Worm (Caenorhabditis elegans): ENCODE results near the gene C40A11.8.
A peak's percentile ranks its signal among the peaks of the same experiment; 100 is the strongest.

Gene C40A11.8

DNA sequence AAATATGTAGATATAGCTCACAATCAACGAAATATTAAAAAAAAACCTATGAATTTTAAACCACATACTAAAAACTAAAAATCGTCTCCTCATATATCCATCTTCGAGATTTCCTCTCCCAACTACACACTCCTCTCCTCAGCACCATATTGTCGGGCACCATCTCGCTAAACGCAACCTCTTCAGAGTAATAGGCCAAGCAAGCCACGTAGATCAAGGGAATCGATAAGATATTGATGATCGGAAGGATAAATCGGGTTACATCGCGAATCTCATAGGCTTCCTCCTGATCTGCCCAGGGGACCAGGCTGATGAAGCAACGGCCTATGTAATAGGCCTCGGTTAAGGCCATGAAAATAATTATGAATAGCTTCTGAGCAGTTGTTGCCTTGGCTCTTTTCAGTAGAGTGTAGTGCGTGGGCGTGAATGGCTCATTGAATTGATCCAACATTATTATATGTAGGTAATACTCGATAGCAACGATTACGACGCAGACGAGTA, at the start of gene C40A11.8, which contains the start of gene C40A11.7:
TSS of gene C40A11.8 (minus strand) at position 451 of the 501 bp plus-strand sequence.
TSS of gene C40A11.7 (minus strand) at position 101 of the 501 bp plus-strand sequence.
- TF ChIP-seq ceh-13 (GFP tag; optimal IDR thresholded peaks at IDR 0.05) (no peak), hmg-4 (GFP tag; optimal IDR thresholded peaks at IDR 0.05) (no peak), flt-1 (GFP tag; IDR thresholded peaks at IDR 0.05) (no peak), hmbx-1 (tag; optimal IDR thresholded peaks at IDR 0.05) (no peak), aly-1 (tag; optimal IDR thresholded peaks at IDR 0.05) (no peak), F13C5.2 (tag; optimal IDR thresholded peaks at IDR 0.05) (no peak), pes-1 (GFP tag; IDR thresholded peaks at IDR 0.05) (no peak), tra-4 (tag; optimal IDR thresholded peaks at IDR 0.05) (no peak), sea-1 (GFP tag; conservative IDR thresholded peaks at IDR 0.05) (no peak), tbx-37 (GFP tag; conservative IDR thresholded peaks at IDR 0.05) (no peak), ets-7 (tag; optimal IDR thresholded peaks at IDR 0.05) (no peak), ama-1 (optimal IDR thresholded peaks at IDR 0.05) (no peak), B0310.2 (tag; optimal IDR thresholded peaks at IDR 0.05) (no peak), tbx-11 (GFP tag; IDR thresholded peaks at IDR 0.05) (no peak), scrt-1 (GFP tag; IDR thresholded peaks at IDR 0.05) (no peak), hnd-1 (tag; optimal IDR thresholded peaks at IDR 0.05) (no peak), ceh-36 (tag; optimal IDR thresholded peaks at IDR 0.05) (no peak)

DNA sequence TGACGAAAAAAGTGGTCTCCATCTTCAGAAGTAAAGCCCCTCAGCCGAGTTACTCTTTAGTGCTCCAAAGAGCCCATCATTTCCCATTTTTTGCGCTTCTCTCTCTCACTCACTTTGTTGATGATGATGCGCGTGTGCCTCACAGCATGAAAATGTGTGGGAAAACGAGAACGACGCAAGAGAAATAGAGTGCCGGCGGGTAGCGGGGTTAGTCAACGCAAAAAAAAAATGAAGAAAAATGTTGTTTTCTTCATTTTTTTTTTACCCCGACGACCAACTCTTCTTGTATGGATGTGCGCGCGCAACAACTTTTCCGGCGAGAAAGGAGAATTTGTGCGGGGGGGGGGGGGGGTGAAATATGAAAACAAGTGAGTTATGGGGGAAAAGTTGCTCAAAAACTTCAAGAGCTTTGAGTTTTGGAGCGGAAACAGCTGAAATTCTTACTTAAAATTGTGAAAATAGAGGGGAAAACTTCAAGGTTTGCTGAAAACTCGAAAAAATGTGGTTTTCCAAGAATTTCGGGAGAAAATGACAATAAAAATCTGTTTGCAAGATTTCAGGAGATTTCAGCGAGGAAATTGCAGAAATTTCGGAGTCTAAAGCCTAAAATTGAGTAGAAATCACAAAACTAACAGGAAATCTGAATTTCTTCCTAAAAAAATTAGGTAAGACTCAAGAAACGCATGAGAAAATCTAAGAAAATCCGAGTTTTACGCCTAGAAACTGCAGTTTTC, 47.0 kb upstream of the C40A11.8 start, which contains the start of gene C33C12.1:
TSS of gene C33C12.1 (plus strand) at position 684 of the 734 bp plus-strand sequence.
- TF ChIP-seq hmbx-1 (tag; optimal IDR thresholded peaks at IDR 0.05) (no peak), sea-1 (GFP tag; conservative IDR thresholded peaks at IDR 0.05) (no peak), scrt-1 (GFP tag; IDR thresholded peaks at IDR 0.05) (no peak), tra-4 (tag; optimal IDR thresholded peaks at IDR 0.05) (no peak), ama-1 (optimal IDR thresholded peaks at IDR 0.05) (no peak), aly-1 (tag; optimal IDR thresholded peaks at IDR 0.05) (no peak), ets-7 (tag; optimal IDR thresholded peaks at IDR 0.05) (no peak), ceh-36 (tag; optimal IDR thresholded peaks at IDR 0.05) (no peak), tbx-11 (GFP tag; IDR thresholded peaks at IDR 0.05) (no peak)

DNA sequence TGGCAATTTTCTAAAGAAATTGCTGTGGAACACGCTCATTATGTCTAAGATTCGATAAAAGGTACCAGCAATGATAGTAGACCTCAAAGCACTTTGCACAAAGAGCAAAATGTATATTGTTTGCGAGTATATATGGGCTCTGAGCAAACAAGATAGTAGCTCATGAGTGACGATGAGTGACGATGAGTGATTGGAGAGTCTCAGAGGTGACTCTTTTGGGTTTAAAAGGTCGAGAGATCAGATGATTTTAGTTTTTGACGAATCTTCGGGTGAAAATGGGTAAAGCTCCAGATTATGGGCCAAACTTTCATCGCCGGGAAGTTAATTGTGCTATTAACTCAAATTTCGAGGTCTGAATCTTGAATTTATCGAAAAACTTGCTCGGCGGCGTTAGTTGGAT, 46.0 kb upstream of the C40A11.8 start:
- TF ChIP-seq ceh-36 (tag; optimal IDR thresholded peaks at IDR 0.05), result no peak
- no peak for TF ChIP-seq flt-1 (GFP tag; IDR thresholded peaks at IDR 0.05)
- no peak for TF ChIP-seq scrt-1 (GFP tag; IDR thresholded peaks at IDR 0.05)
- TF ChIP-seq ets-7 (tag; optimal IDR thresholded peaks at IDR 0.05), result no peak
- TF ChIP-seq sea-1 (GFP tag; conservative IDR thresholded peaks at IDR 0.05), result no peak
- TF ChIP-seq F13C5.2 (tag; optimal IDR thresholded peaks at IDR 0.05), result no peak
- TF ChIP-seq pes-1 (GFP tag; IDR thresholded peaks at IDR 0.05), result no peak
- TF ChIP-seq tra-4 (tag; optimal IDR thresholded peaks at IDR 0.05), result no peak
- no peak for TF ChIP-seq hmg-4 (GFP tag; optimal IDR thresholded peaks at IDR 0.05)
- no peak for TF ChIP-seq B0310.2 (tag; optimal IDR thresholded peaks at IDR 0.05)
- no peak for TF ChIP-seq ama-1 (optimal IDR thresholded peaks at IDR 0.05)
- no peak for TF ChIP-seq hnd-1 (tag; optimal IDR thresholded peaks at IDR 0.05)
- no peak for TF ChIP-seq aly-1 (tag; optimal IDR thresholded peaks at IDR 0.05)

DNA sequence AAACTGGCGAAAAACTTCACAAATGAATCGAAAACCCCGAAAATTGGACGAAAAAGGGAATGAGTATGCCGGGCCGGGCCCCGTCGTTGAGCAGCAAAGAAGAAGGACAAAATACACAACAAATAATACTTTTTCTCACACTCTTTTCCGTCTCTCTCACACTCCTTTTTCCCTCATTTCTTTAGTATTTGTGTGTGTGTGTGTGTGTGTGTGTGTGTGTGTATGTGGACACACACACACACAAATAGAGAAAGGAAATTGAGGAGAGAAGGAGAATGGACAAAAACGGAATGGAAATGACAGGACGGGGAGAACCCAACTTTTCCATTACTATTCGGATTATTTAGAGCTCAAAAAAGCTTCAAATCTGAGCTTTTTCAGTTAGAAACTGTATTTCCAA, 44.8 kb upstream of the C40A11.8 start:
- TF ChIP-seq hmg-4 (GFP tag; optimal IDR thresholded peaks at IDR 0.05) (no peak), F13C5.2 (tag; optimal IDR thresholded peaks at IDR 0.05) (peak; percentile 1)

DNA sequence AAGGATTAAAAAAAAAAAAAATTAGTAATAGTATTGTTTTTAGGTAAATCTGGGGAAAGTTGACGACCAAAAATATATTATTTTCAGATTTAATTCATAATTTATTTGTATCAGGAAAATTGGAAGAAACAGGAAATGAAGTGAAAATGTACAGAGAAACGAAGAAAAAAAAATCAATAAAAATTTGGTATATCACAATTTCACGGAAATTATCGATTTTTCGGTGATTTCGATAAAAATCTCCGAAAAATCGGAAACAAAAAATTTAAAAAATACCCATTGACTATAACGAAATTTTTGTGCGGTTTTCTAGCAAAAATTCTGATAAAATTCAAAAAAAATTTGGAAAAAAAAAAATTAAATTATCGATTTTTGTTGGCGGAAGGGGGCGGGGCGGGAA, 41.5 kb upstream of the C40A11.8 start:
- TF ChIP-seq hmbx-1 (tag; optimal IDR thresholded peaks at IDR 0.05), result no peak
- TF ChIP-seq F13C5.2 (tag; optimal IDR thresholded peaks at IDR 0.05), result no peak
- no peak for TF ChIP-seq hmg-4 (GFP tag; optimal IDR thresholded peaks at IDR 0.05)
- no peak for TF ChIP-seq flt-1 (GFP tag; IDR thresholded peaks at IDR 0.05)
- TF ChIP-seq aly-1 (tag; optimal IDR thresholded peaks at IDR 0.05), result no peak
- no peak for TF ChIP-seq tbx-11 (GFP tag; IDR thresholded peaks at IDR 0.05)
- no peak for TF ChIP-seq scrt-1 (GFP tag; IDR thresholded peaks at IDR 0.05)
- TF ChIP-seq pes-1 (GFP tag; IDR thresholded peaks at IDR 0.05), result no peak
- no peak for TF ChIP-seq sea-1 (GFP tag; conservative IDR thresholded peaks at IDR 0.05)
- no peak for TF ChIP-seq ama-1 (optimal IDR thresholded peaks at IDR 0.05)
- no peak for TF ChIP-seq B0310.2 (tag; optimal IDR thresholded peaks at IDR 0.05)
- no peak for TF ChIP-seq tbx-37 (GFP tag; conservative IDR thresholded peaks at IDR 0.05)
- TF ChIP-seq ets-7 (tag; optimal IDR thresholded peaks at IDR 0.05), result no peak
- TF ChIP-seq tra-4 (tag; optimal IDR thresholded peaks at IDR 0.05), result no peak
- TF ChIP-seq ceh-36 (tag; optimal IDR thresholded peaks at IDR 0.05), result no peak
- TF ChIP-seq hnd-1 (tag; optimal IDR thresholded peaks at IDR 0.05), result no peak
- TF ChIP-seq ceh-13 (GFP tag; optimal IDR thresholded peaks at IDR 0.05), result no peak

DNA sequence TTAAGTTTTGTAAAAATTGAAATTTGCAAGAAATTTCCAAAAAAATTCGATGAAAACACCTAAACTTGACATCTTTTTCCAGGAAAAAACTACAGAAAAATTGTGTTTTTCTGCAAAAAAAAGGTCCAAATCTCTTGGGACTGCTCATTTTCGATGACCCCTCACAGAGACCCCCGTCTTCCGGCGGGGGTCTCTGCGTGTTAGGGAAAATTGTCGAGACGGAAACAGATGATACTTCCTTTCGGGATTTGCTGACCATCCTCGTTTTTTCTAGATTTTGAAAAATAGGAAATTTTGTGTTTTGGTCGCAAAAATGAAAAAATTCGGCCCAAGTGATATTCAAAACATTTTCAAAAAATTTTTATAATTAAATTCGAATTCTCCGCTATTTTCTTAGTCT, 40.6 kb upstream of the C40A11.8 start:
- no peak for TF ChIP-seq sea-1 (GFP tag; conservative IDR thresholded peaks at IDR 0.05)
- no peak for TF ChIP-seq hmg-4 (GFP tag; optimal IDR thresholded peaks at IDR 0.05)
- TF ChIP-seq tbx-37 (GFP tag; conservative IDR thresholded peaks at IDR 0.05), result no peak
- no peak for TF ChIP-seq B0310.2 (tag; optimal IDR thresholded peaks at IDR 0.05)
- no peak for TF ChIP-seq aly-1 (tag; optimal IDR thresholded peaks at IDR 0.05)
- TF ChIP-seq flt-1 (GFP tag; IDR thresholded peaks at IDR 0.05), result no peak
- no peak for TF ChIP-seq hmbx-1 (tag; optimal IDR thresholded peaks at IDR 0.05)
- TF ChIP-seq ceh-36 (tag; optimal IDR thresholded peaks at IDR 0.05), result no peak
- no peak for TF ChIP-seq tra-4 (tag; optimal IDR thresholded peaks at IDR 0.05)
- no peak for TF ChIP-seq tbx-11 (GFP tag; IDR thresholded peaks at IDR 0.05)
- TF ChIP-seq scrt-1 (GFP tag; IDR thresholded peaks at IDR 0.05), result no peak
- no peak for TF ChIP-seq ceh-13 (GFP tag; optimal IDR thresholded peaks at IDR 0.05)
- TF ChIP-seq hnd-1 (tag; optimal IDR thresholded peaks at IDR 0.05), result no peak
- no peak for TF ChIP-seq F13C5.2 (tag; optimal IDR thresholded peaks at IDR 0.05)
- TF ChIP-seq pes-1 (GFP tag; IDR thresholded peaks at IDR 0.05), result no peak
- TF ChIP-seq ets-7 (tag; optimal IDR thresholded peaks at IDR 0.05), result no peak
- TF ChIP-seq ama-1 (optimal IDR thresholded peaks at IDR 0.05), result no peak

DNA sequence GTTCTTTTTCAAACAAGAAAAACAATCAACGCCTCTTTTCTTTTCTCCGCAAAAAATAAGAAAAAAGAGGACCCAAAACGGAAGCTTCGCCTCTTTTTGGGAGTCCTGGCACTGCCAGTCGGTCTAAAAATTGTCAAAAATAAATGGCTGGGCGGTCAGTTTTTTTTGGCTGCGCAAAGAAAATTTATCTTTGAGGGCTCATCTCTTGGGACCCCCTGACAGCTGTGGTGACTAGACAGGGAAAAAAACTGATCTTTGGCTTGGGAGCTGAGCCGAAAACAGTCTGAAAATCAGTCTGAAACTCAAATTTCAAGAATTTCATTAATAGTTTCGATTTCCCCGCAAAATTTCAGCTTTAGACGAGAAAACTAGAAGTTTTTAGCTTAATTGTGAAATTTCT, 39.8 kb upstream of the C40A11.8 start:
- no peak for TF ChIP-seq ceh-36 (tag; optimal IDR thresholded peaks at IDR 0.05)
- TF ChIP-seq tra-4 (tag; optimal IDR thresholded peaks at IDR 0.05), result no peak
- TF ChIP-seq hmg-4 (GFP tag; optimal IDR thresholded peaks at IDR 0.05), result no peak
- no peak for TF ChIP-seq ceh-13 (GFP tag; optimal IDR thresholded peaks at IDR 0.05)
- TF ChIP-seq flt-1 (GFP tag; IDR thresholded peaks at IDR 0.05), result no peak
- no peak for TF ChIP-seq hmbx-1 (tag; optimal IDR thresholded peaks at IDR 0.05)
- TF ChIP-seq pes-1 (GFP tag; IDR thresholded peaks at IDR 0.05), result no peak
- TF ChIP-seq scrt-1 (GFP tag; IDR thresholded peaks at IDR 0.05), result no peak
- no peak for TF ChIP-seq B0310.2 (tag; optimal IDR thresholded peaks at IDR 0.05)
- no peak for TF ChIP-seq sea-1 (GFP tag; conservative IDR thresholded peaks at IDR 0.05)
- no peak for TF ChIP-seq aly-1 (tag; optimal IDR thresholded peaks at IDR 0.05)
- no peak for TF ChIP-seq tbx-37 (GFP tag; conservative IDR thresholded peaks at IDR 0.05)
- no peak for TF ChIP-seq hnd-1 (tag; optimal IDR thresholded peaks at IDR 0.05)
- no peak for TF ChIP-seq F13C5.2 (tag; optimal IDR thresholded peaks at IDR 0.05)
- no peak for TF ChIP-seq ama-1 (optimal IDR thresholded peaks at IDR 0.05)
- TF ChIP-seq ets-7 (tag; optimal IDR thresholded peaks at IDR 0.05), result no peak
- no peak for TF ChIP-seq tbx-11 (GFP tag; IDR thresholded peaks at IDR 0.05)

All from whole organism, early embryonic.